Fruit fly (Drosophila melanogaster) whole organism, embryonic: Measurements from ENCODE around the gene CG43867.

Experiments
- Adf1 ChIP-seq: fragments of 200-800 bp; sonication (Bioruptor generic); IDR thresholded peaks from 2 replicates; pipeline ENCODE4 v1.3.6; 2022; ENCODE audit warnings: missing biosample characterization, missing genetic modification characterization
- CG10274 ChIP-seq: fragments of 200-800 bp; sonication (Bioruptor generic); optimal IDR thresholded peaks from 3 replicates; lab custom pipeline; 2017; ENCODE audit warnings: missing biosample characterization, mild to moderate bottlenecking, missing genetic modification characterization
- CG12071 ChIP-seq: fragments of 200-800 bp; sonication (Bioruptor generic); optimal IDR thresholded peaks from 3 replicates; lab custom pipeline; 2018; ENCODE audit warnings: missing biosample characterization, mild to moderate bottlenecking, missing genetic modification characterization
- CG12391 ChIP-seq: fragments of 200-800 bp; sonication (Bioruptor generic); optimal IDR thresholded peaks from 3 replicates; lab custom pipeline; 2018; ENCODE audit warnings: missing biosample characterization, mild to moderate bottlenecking, missing genetic modification characterization, moderate library complexity
- CG12769 ChIP-seq: fragments of 200-800 bp; sonication (Bioruptor generic); optimal IDR thresholded peaks from 2 replicates; lab custom pipeline; 2019; ENCODE audit warnings: missing biosample characterization, mild to moderate bottlenecking, missing genetic modification characterization, moderate library complexity
- CG15073 ChIP-seq: fragments of 200-800 bp; sonication (Bioruptor generic); optimal IDR thresholded peaks from 2 replicates; lab custom pipeline; 2016; ENCODE audit warnings: missing biosample characterization, missing genetic modification characterization
- CG17359 ChIP-seq: fragments of 200-800 bp; sonication (Bioruptor generic); optimal IDR thresholded peaks from 3 replicates; lab custom pipeline; 2018; ENCODE audit warnings: missing biosample characterization, mild to moderate bottlenecking, missing genetic modification characterization, moderate library complexity
- CG17385 ChIP-seq: fragments of 200-800 bp; sonication (Bioruptor generic); optimal IDR thresholded peaks from 3 replicates; lab custom pipeline; 2018; ENCODE audit warnings: missing biosample characterization, mild to moderate bottlenecking, missing genetic modification characterization
- CG2889 ChIP-seq: fragments of 200-800 bp; sonication (Bioruptor generic); IDR thresholded peaks from 3 replicates; pipeline ENCODE4 v1.3.6; 2022; ENCODE audit warnings: missing biosample characterization, missing genetic modification characterization
- CG4360 ChIP-seq: fragments of 200-800 bp; sonication (Bioruptor generic); IDR thresholded peaks from 2 replicates; pipeline ENCODE4 v1.3.6; 2022; ENCODE audit warnings: missing biosample characterization, missing genetic modification characterization
- CG4404 ChIP-seq: fragments of 200-800 bp; sonication (Bioruptor generic); IDR thresholded peaks from 2 replicates; pipeline ENCODE4 v1.3.6; 2022; ENCODE audit warnings: missing biosample characterization, missing genetic modification characterization
- CG4617 ChIP-seq: fragments of 200-800 bp; sonication (Bioruptor generic); optimal IDR thresholded peaks from 3 replicates; lab custom pipeline; 2016; ENCODE audit warnings: missing biosample characterization, missing genetic modification characterization, borderline replicate concordance
- CG4820 ChIP-seq: fragments of 200-800 bp; sonication (Bioruptor generic); optimal IDR thresholded peaks from 3 replicates; lab custom pipeline; 2016; ENCODE audit warnings: missing biosample characterization, missing genetic modification characterization
- CG5180 ChIP-seq: fragments of 200-800 bp; sonication (Bioruptor generic); optimal IDR thresholded peaks from 3 replicates; lab custom pipeline; 2017; ENCODE audit warnings: missing biosample characterization, missing genetic modification characterization, mild to moderate bottlenecking, moderate library complexity, missing genetic modification reagents
- CG7839 ChIP-seq: fragments of 200-800 bp; sonication (Bioruptor generic); optimal IDR thresholded peaks from 3 replicates; lab custom pipeline; 2018; ENCODE audit warnings: missing biosample characterization, mild to moderate bottlenecking, missing genetic modification characterization, moderate library complexity
- CG7928 ChIP-seq: fragments of 200-800 bp; sonication (Bioruptor generic); optimal IDR thresholded peaks from 2 replicates; lab custom pipeline; 2017; ENCODE audit warnings: missing biosample characterization, mild to moderate bottlenecking, missing genetic modification characterization
- CG9797 ChIP-seq: fragments of 200-800 bp; sonication (Bioruptor generic); optimal IDR thresholded peaks from 3 replicates; lab custom pipeline; 2018; ENCODE audit warnings: missing biosample characterization, mild to moderate bottlenecking, missing genetic modification characterization
- CG9817 ChIP-seq: fragments of 200-800 bp; sonication (Bioruptor generic); optimal IDR thresholded peaks from 2 replicates; lab custom pipeline; 2018; ENCODE audit warnings: missing biosample characterization, mild to moderate bottlenecking, missing genetic modification characterization, moderate library complexity
- Dref ChIP-seq: fragments of 200-800 bp; sonication (Bioruptor generic); IDR thresholded peaks from 2 replicates; pipeline ENCODE4 v1.3.6; 2022; ENCODE audit warnings: missing biosample characterization, missing genetic modification characterization
- Hand ChIP-seq: fragments of 200-800 bp; sonication (Bioruptor generic); optimal IDR thresholded peaks from 2 replicates; lab custom pipeline; 2017; ENCODE audit warnings: mild to moderate bottlenecking, missing biosample characterization, missing genetic modification reagents, missing genetic modification characterization
- Hr78 ChIP-seq, 2 experiments: fragments of 200-800 bp in 1 of 2; fragments of >200 bp in 1 of 2; sonication (Bioruptor generic) in 1 of 2; optimal IDR thresholded peaks; 2 replicates each; lab custom pipeline; 2017 to 2019; ENCODE audit warnings: missing biosample characterization in 2 of 2, missing genetic modification characterization in 2 of 2, mild to moderate bottlenecking in 1 of 2, moderate library complexity in 1 of 2
- Med ChIP-seq: fragments of 200-800 bp; sonication (Bioruptor generic); peaks from one replicate; lab custom pipeline; 2016; ENCODE audit warnings: missing biosample characterization, missing genetic modification characterization, mild to moderate bottlenecking, inconsistent platforms, moderate library complexity
- abd-A ChIP-seq: fragments of 200-800 bp; sonication (Bioruptor generic); optimal IDR thresholded peaks from 3 replicates; lab custom pipeline; 2019; ENCODE audit warnings: missing biosample characterization, mild to moderate bottlenecking, missing genetic modification characterization, moderate library complexity
- bbx ChIP-seq: fragments of 200-800 bp; sonication (Bioruptor generic); IDR thresholded peaks from 2 replicates; pipeline ENCODE4 v1.3.6; 2022; ENCODE audit warnings: missing biosample characterization, missing genetic modification characterization; ENCODE audit not compliant: partially characterized antibody
- chinmo ChIP-seq: fragments of 200-800 bp; sonication (Bioruptor generic); IDR thresholded peaks from 4 replicates; pipeline ENCODE4 v1.3.6; 2022; ENCODE audit warnings: missing biosample characterization, missing genetic modification characterization; ENCODE audit not compliant: partially characterized antibody
- crp ChIP-seq, 2 experiments: fragments of 200-800 bp; sonication (Bioruptor generic); optimal IDR thresholded peaks; 2 replicates in 1 of 2; 3 replicates in 1 of 2; lab custom pipeline; 2017; ENCODE audit warnings: missing biosample characterization in 2 of 2, missing genetic modification characterization in 2 of 2, mild to moderate bottlenecking in 1 of 2, moderate library complexity in 1 of 2
- cwo ChIP-seq: fragments of 200-800 bp; sonication (Bioruptor generic); optimal IDR thresholded peaks from 3 replicates; lab custom pipeline; 2017; ENCODE audit warnings: missing biosample characterization, missing genetic modification characterization, mild to moderate bottlenecking, moderate library complexity, missing genetic modification reagents
- dysf ChIP-seq: fragments of 200-800 bp; sonication (Bioruptor generic); IDR thresholded peaks from 3 replicates; pipeline ENCODE4 v1.3.6; 2022; ENCODE audit warnings: missing biosample characterization, missing genetic modification characterization
- hkb ChIP-seq, 2 experiments: fragments of 200-800 bp in 1 of 2; fragments of >200 bp in 1 of 2; sonication (Bioruptor generic) in 1 of 2; IDR thresholded peaks in 1 of 2; optimal IDR thresholded peaks in 1 of 2; 2 replicates each; pipeline versions ENCODE4 v1.3.6 to Lab custom; 2017 to 2022; ENCODE audit warnings: missing biosample characterization in 1 of 2, missing genetic modification characterization in 1 of 2
- knrl ChIP-seq: fragments of 200-800 bp; sonication (Bioruptor generic); IDR thresholded peaks from 3 replicates; pipeline ENCODE4 v1.3.6; 2022; ENCODE audit warnings: missing biosample characterization, missing genetic modification characterization; ENCODE audit not compliant: partially characterized antibody
- lilli ChIP-seq: fragments of 200-800 bp; sonication (Bioruptor generic); optimal IDR thresholded peaks from 3 replicates; lab custom pipeline; 2016; ENCODE audit warnings: missing biosample characterization, missing genetic modification characterization
- mam ChIP-seq: fragments of 200-800 bp; sonication (Bioruptor generic); optimal IDR thresholded peaks from 3 replicates; lab custom pipeline; 2016; ENCODE audit warnings: missing biosample characterization, missing genetic modification characterization
- mirr ChIP-seq: fragments of 200-800 bp; sonication (Bioruptor generic); optimal IDR thresholded peaks from 3 replicates; lab custom pipeline; 2018; ENCODE audit warnings: missing biosample characterization, mild to moderate bottlenecking, missing genetic modification characterization
- nom ChIP-seq: fragments of 200-800 bp; sonication (Bioruptor generic); optimal IDR thresholded peaks from 2 replicates; lab custom pipeline; 2017; ENCODE audit warnings: missing biosample characterization, missing genetic modification characterization, mild to moderate bottlenecking, moderate library complexity, missing genetic modification reagents
- sc ChIP-seq, 3 experiments: fragments of >200 bp in 2 of 3; fragments of 200-800 bp in 1 of 3; sonication (Bioruptor generic) in 1 of 3; optimal IDR thresholded peaks; 2 replicates in 2 of 3; 3 replicates in 1 of 3; lab custom pipeline; 2017; ENCODE audit warnings: mild to moderate bottlenecking in 1 of 3, missing biosample characterization in 1 of 3, missing genetic modification characterization in 1 of 3, missing genetic modification reagents in 1 of 3
- scrt ChIP-seq: fragments of 200-800 bp; sonication (Bioruptor generic); optimal IDR thresholded peaks from 2 replicates; lab custom pipeline; 2018; ENCODE audit warnings: missing biosample characterization, mild to moderate bottlenecking, missing genetic modification characterization, moderate library complexity
- sens ChIP-seq: fragments of 200-800 bp; sonication (Bioruptor generic); peaks from one replicate; lab custom pipeline; 2016; ENCODE audit warnings: missing biosample characterization, missing genetic modification characterization
- sna ChIP-seq: fragments of 200-800 bp; sonication (Bioruptor generic); IDR thresholded peaks from 2 replicates; pipeline ENCODE4 v1.3.6; 2022; ENCODE audit warnings: missing biosample characterization, missing genetic modification characterization; ENCODE audit not compliant: partially characterized antibody
- sob ChIP-seq: fragments of 200-800 bp; sonication (Bioruptor generic); IDR thresholded peaks from 2 replicates; pipeline ENCODE4 v1.3.6; 2022; ENCODE audit warnings: missing biosample characterization, missing genetic modification characterization
- sqz ChIP-seq: fragments of 200-800 bp; sonication (Bioruptor generic); optimal IDR thresholded peaks from 3 replicates; lab custom pipeline; 2018; ENCODE audit warnings: missing biosample characterization, mild to moderate bottlenecking, missing genetic modification characterization
- sr ChIP-seq: fragments of 200-800 bp; sonication (Bioruptor generic); IDR thresholded peaks from 3 replicates; pipeline ENCODE4 v1.3.6; 2022; ENCODE audit warnings: missing biosample characterization, missing genetic modification characterization
- stc ChIP-seq: fragments of 200-800 bp; sonication (Bioruptor generic); IDR thresholded peaks from 2 replicates; pipeline ENCODE4 v1.3.6; 2022; ENCODE audit warnings: missing biosample characterization, missing genetic modification characterization
- z ChIP-seq: fragments of 200-800 bp; sonication (Bioruptor generic); IDR thresholded peaks from 3 replicates; pipeline ENCODE4 v1.3.6; 2022; ENCODE audit warnings: missing biosample characterization, missing genetic modification characterization
- zen2 ChIP-seq: fragments of 200-800 bp; sonication (Bioruptor generic); IDR thresholded peaks from 3 replicates; pipeline ENCODE4 v1.3.6; 2022; ENCODE audit warnings: missing biosample characterization, missing genetic modification characterization; ENCODE audit not compliant: partially characterized antibody

Gene CG43867

dm6 chrX:921359-921758 is 6.4 kb downstream of the CG43867 start (continued):
- TF ChIP-seq knrl, result no peak
- no peak for TF ChIP-seq CG7839
- no peak for TF ChIP-seq hkb (optimal IDR thresholded peaks at IDR 0.05; lab: Kevin White, UChicago)
- TF ChIP-seq hkb (GFP tag; IDR thresholded peaks at IDR 0.05; lab: Robert Waterston, UW), result 0 out of 2 replicates have a peak, but pooled peaks have one; percentile 27
- TF ChIP-seq dysf (GFP tag; lab: Robert Waterston, UW), result 0 out of 3 replicates have a peak, but pooled peaks have one; percentile 26
- TF ChIP-seq CG7928, result no peak
- TF ChIP-seq CG9817 (tag; lab: Kevin White, UChicago), result no peak
- 0 out of 2 replicates have a peak, but pooled peaks have one; percentile 14 for TF ChIP-seq sob (GFP tag; lab: Robert Waterston, UW)
- TF ChIP-seq sc (optimal IDR thresholded peaks at IDR 0.05; lab: Kevin White, UChicago), result no peak
- TF ChIP-seq sc (GFP tag; optimal IDR thresholded peaks at IDR 0.05; lab: Kevin White, UChicago), result no peak
- no peak for TF ChIP-seq zen2 (GFP tag; lab: Robert Waterston, UW)
- TF ChIP-seq stc (GFP tag; lab: Robert Waterston, UW), result no peak
- no peak for TF ChIP-seq CG4404
- no peak for TF ChIP-seq chinmo (GFP tag; lab: Robert Waterston, UW)
- TF ChIP-seq CG17359 (tag; lab: Kevin White, UChicago), result no peak
- no peak for TF ChIP-seq CG4617 (GFP tag; lab: Kevin White, UChicago)
- TF ChIP-seq sens (GFP tag; lab: Kevin White, UChicago), result peak; percentile 79
- TF ChIP-seq CG10274 (GFP tag; lab: Kevin White, UChicago), result no peak
- no peak for TF ChIP-seq CG4820
- TF ChIP-seq CG2889, result no peak
- no peak for TF ChIP-seq abd-A (tag; lab: Kevin White, UChicago)
- TF ChIP-seq CG12769, result no peak
- TF ChIP-seq sr (GFP tag; lab: Robert Waterston, UW), result no peak
- TF ChIP-seq CG15073, result no peak
- TF ChIP-seq CG12391 (tag; lab: Kevin White, UChicago), result peak; percentile 3
- TF ChIP-seq CG12071 (GFP tag; lab: Kevin White, UChicago), result no peak
- no peak for TF ChIP-seq CG9797 (GFP tag; lab: Kevin White, UChicago)
- no peak for TF ChIP-seq Med (GFP tag; lab: Kevin White, UChicago)
- TF ChIP-seq mam (GFP tag; lab: Kevin White, UChicago), result no peak

DNA sequence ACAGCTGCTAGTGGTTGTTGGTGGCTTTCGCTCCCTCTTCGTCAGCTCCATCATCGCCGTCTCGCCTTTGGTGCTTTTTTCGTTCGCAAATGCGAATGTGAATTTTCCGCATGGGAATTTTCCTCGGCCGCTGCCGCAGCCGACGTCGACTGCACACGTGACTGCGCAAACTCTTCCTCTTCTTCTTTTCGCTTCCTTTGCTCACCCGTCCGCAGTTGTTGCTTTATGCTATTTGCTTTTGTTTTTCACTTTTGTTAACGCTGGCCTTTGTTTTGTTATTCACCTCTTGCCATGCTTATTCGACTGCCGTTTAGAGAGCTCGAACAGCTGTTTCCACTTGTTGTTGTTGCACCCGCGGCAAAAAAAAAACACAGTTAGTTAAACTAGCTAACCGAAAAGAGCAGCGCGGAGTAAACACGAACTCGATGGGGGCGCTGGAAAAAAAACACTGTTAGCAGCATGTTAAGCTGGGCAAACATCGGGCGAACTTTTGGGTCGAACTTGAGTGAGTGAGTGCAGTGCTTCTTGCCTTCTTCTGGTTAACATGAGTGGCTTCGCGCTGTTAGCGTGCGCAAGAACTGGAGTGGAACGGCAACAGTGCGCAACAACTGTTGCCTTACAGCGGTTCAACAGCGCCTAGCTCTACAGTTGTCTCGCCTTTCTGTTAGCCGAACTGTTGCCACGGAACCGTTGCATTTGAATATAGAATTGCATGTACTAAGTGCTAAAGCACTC is 18.8 kb downstream of the CG43867 start:
- TF ChIP-seq CG5180 (peak; percentile 92), CG4360 (GFP tag; lab: Robert Waterston, UW) (peak; percentile 50; the same call in 1 of the 2 replicates), Dref (GFP tag; lab: Robert Waterston, UW) (no peak), cwo (peak; percentile 59), nom (peak; percentile 3), mirr (GFP tag; lab: Kevin White, UChicago) (no peak), crp (GFP tag; optimal IDR thresholded peaks at IDR 0.05; lab: Kevin White, UChicago) (peak in 1 of 2 experiments; percentile 36), Hand (no peak), lilli (GFP tag; lab: Kevin White, UChicago) (no peak), scrt (peak; percentile 50), bbx (GFP tag; lab: Robert Waterston, UW) (0 out of 2 replicates have a peak, but pooled peaks have one; percentile 13), Hr78 (GFP tag; optimal IDR thresholded peaks at IDR 0.05; lab: Kevin White, UChicago) (peak in 1 of 2 experiments; percentile 1), sna (0 out of 2 replicates have a peak, but pooled peaks have one; percentile 19), CG17385 (GFP tag; lab: Kevin White, UChicago) (peak; percentile 60), z (peak; percentile 96), Adf1 (GFP tag; lab: Robert Waterston, UW) (peak; percentile 78), sqz (GFP tag; lab: Kevin White, UChicago) (peak; percentile 88)
